Fruit fly (Drosophila melanogaster) whole organism, prepupa: ENCODE results near the gene CG8560.

Experiments used
- Blimp-1 ChIP-seq: fragments of 200-800 bp; sonication (Bioruptor generic); optimal IDR thresholded peaks from 3 replicates; lab custom pipeline; 2017; ENCODE audit warnings: missing biosample characterization, missing genetic modification characterization, mild to moderate bottlenecking, moderate library complexity, missing genetic modification reagents
- CG10631 ChIP-seq: fragments of 200-800 bp; sonication (Bioruptor generic); optimal IDR thresholded peaks from 2 replicates; lab custom pipeline; 2016; ENCODE audit warnings: missing biosample characterization, missing genetic modification characterization
- CG15336 ChIP-seq: fragments of 200-800 bp; sonication (Bioruptor generic); IDR thresholded peaks from 2 replicates; pipeline ENCODE4 v1.3.6; 2022; ENCODE audit warnings: missing biosample characterization, missing genetic modification characterization
- CG31627 ChIP-seq: fragments of 200-800 bp; sonication (Bioruptor generic); optimal IDR thresholded peaks from 3 replicates; lab custom pipeline; 2016; ENCODE audit warnings: missing biosample characterization, missing genetic modification characterization
- CG3919 ChIP-seq: fragments of 200-800 bp; sonication (Bioruptor generic); optimal IDR thresholded peaks from 3 replicates; lab custom pipeline; 2016; ENCODE audit warnings: missing biosample characterization, missing genetic modification characterization
- CG6792 ChIP-seq: fragments of 200-800 bp; sonication (Bioruptor generic); optimal IDR thresholded peaks from 3 replicates; lab custom pipeline; 2016; ENCODE audit warnings: missing biosample characterization, missing genetic modification characterization
- CG6854 ChIP-seq: fragments of 200-800 bp; sonication (Bioruptor generic); optimal IDR thresholded peaks from 2 replicates; lab custom pipeline; 2017; ENCODE audit warnings: missing biosample characterization, mild to moderate bottlenecking, missing genetic modification characterization
- CG7368 ChIP-seq: fragments of 200-800 bp; sonication (Bioruptor generic); optimal IDR thresholded peaks from 3 replicates; lab custom pipeline; 2016; ENCODE audit warnings: missing biosample characterization, missing genetic modification characterization
- CG8319 ChIP-seq: fragments of 200-800 bp; sonication (Bioruptor generic); optimal IDR thresholded peaks from 3 replicates; lab custom pipeline; 2016; ENCODE audit warnings: missing biosample characterization, missing genetic modification characterization
- CG8632 ChIP-seq: fragments of 200-800 bp; sonication (Bioruptor generic); optimal IDR thresholded peaks from 3 replicates; lab custom pipeline; 2016; ENCODE audit warnings: missing biosample characterization, missing genetic modification characterization
- Eip75B ChIP-seq: fragments of 200-800 bp; sonication (Bioruptor generic); optimal IDR thresholded peaks from 3 replicates; lab custom pipeline; 2016; ENCODE audit warnings: missing biosample characterization, missing genetic modification characterization
- Eip78C ChIP-seq: fragments of 200-800 bp; sonication (Bioruptor generic); peaks from one replicate; lab custom pipeline; 2016; ENCODE audit warnings: missing biosample characterization, missing genetic modification characterization
- Ets21C ChIP-seq: fragments of 200-800 bp; sonication (Bioruptor generic); optimal IDR thresholded peaks from 3 replicates; lab custom pipeline; 2016; ENCODE audit warnings: missing biosample characterization, missing genetic modification characterization
- Ets96B ChIP-seq: fragments of 200-800 bp; optimal IDR thresholded peaks from 2 replicates; lab custom pipeline; 2019; ENCODE audit warnings: missing biosample characterization, mild to moderate bottlenecking, missing genetic modification characterization, moderate library complexity
- Gug ChIP-seq: fragments of 200-800 bp; sonication (Bioruptor generic); IDR thresholded peaks from 2 replicates; pipeline ENCODE4 v1.3.6; 2022; ENCODE audit warnings: missing biosample characterization, missing genetic modification characterization
- Hr39 ChIP-seq: fragments of 200-800 bp; sonication (Bioruptor generic); optimal IDR thresholded peaks from 2 replicates; lab custom pipeline; 2016; ENCODE audit warnings: missing biosample characterization, missing genetic modification characterization
- Hr4 ChIP-seq: fragments of 200-800 bp; sonication (Bioruptor generic); optimal IDR thresholded peaks from 3 replicates; lab custom pipeline; 2016; ENCODE audit warnings: missing biosample characterization, missing genetic modification characterization
- Lpt ChIP-seq: fragments of 200-800 bp; sonication (Bioruptor generic); optimal IDR thresholded peaks from 3 replicates; lab custom pipeline; 2016; ENCODE audit warnings: missing biosample characterization, missing genetic modification characterization
- Met ChIP-seq: fragments of 200-800 bp; sonication (Bioruptor generic); optimal IDR thresholded peaks from 3 replicates; lab custom pipeline; 2016; ENCODE audit warnings: missing biosample characterization, missing genetic modification characterization
- Smox ChIP-seq: fragments of 200-800 bp; sonication (Bioruptor generic); optimal IDR thresholded peaks from 3 replicates; lab custom pipeline; 2016; ENCODE audit warnings: missing biosample characterization, missing genetic modification characterization
- Sox102F ChIP-seq: fragments of 200-800 bp; sonication (Bioruptor generic); optimal IDR thresholded peaks from 2 replicates; lab custom pipeline; 2016; ENCODE audit warnings: missing biosample characterization, mild to moderate bottlenecking, missing genetic modification characterization
- Sox14 ChIP-seq: fragments of 200-800 bp; sonication (Bioruptor generic); optimal IDR thresholded peaks from 3 replicates; lab custom pipeline; 2016; ENCODE audit warnings: missing biosample characterization, missing genetic modification characterization
- Sox15 ChIP-seq: fragments of 200-800 bp; sonication (Bioruptor generic); optimal IDR thresholded peaks from 3 replicates; lab custom pipeline; 2016; ENCODE audit warnings: missing biosample characterization, missing genetic modification characterization
- cyc ChIP-seq: fragments of 200-800 bp; sonication (Bioruptor generic); optimal IDR thresholded peaks from 3 replicates; lab custom pipeline; 2016; ENCODE audit warnings: missing biosample characterization, missing genetic modification characterization
- eg ChIP-seq: fragments of 200-800 bp; sonication (Bioruptor generic); IDR thresholded peaks from 3 replicates; pipeline ENCODE4 v1.3.6; 2022; ENCODE audit warnings: missing biosample characterization, missing genetic modification characterization
- esn ChIP-seq: fragments of 200-800 bp; sonication (Bioruptor generic); optimal IDR thresholded peaks from 2 replicates; lab custom pipeline; 2016; ENCODE audit warnings: missing biosample characterization, mild to moderate bottlenecking, missing genetic modification characterization, moderate library complexity
- fd85E ChIP-seq: fragments of 200-800 bp; sonication (Bioruptor generic); optimal IDR thresholded peaks from 3 replicates; lab custom pipeline; 2016; ENCODE audit warnings: missing biosample characterization, missing genetic modification characterization
- lz ChIP-seq: fragments of 200-800 bp; sonication (Bioruptor generic); optimal IDR thresholded peaks from 3 replicates; lab custom pipeline; 2016; ENCODE audit warnings: missing biosample characterization, missing genetic modification characterization
- net ChIP-seq: fragments of 200-800 bp; sonication (Bioruptor generic); optimal IDR thresholded peaks from 3 replicates; lab custom pipeline; 2016; ENCODE audit warnings: missing biosample characterization, missing genetic modification characterization
- pdm3 ChIP-seq: fragments of 200-800 bp; sonication (Bioruptor generic); optimal IDR thresholded peaks from 3 replicates; lab custom pipeline; 2016; ENCODE audit warnings: missing biosample characterization, missing genetic modification characterization
- salr ChIP-seq, 2 experiments: fragments of 200-800 bp; sonication (Bioruptor generic); optimal IDR thresholded peaks; 3 replicates each; lab custom pipeline; 2016 to 2018; ENCODE audit warnings: missing biosample characterization in 2 of 2, missing genetic modification characterization in 2 of 2, mild to moderate bottlenecking in 1 of 2
- ss ChIP-seq, 2 experiments: fragments of 200-800 bp; sonication (Bioruptor generic); optimal IDR thresholded peaks; 2 replicates in 1 of 2; 3 replicates in 1 of 2; lab custom pipeline; 2017 to 2018; ENCODE audit warnings: mild to moderate bottlenecking in 2 of 2, missing biosample characterization in 2 of 2, missing genetic modification characterization in 2 of 2, moderate library complexity in 1 of 2
- svp ChIP-seq: fragments of 200-800 bp; sonication (Bioruptor generic); peaks from one replicate; lab custom pipeline; 2016; ENCODE audit warnings: missing biosample characterization, missing genetic modification characterization
- topi ChIP-seq: fragments of 200-800 bp; sonication (Bioruptor generic); optimal IDR thresholded peaks from 3 replicates; lab custom pipeline; 2016; ENCODE audit warnings: missing biosample characterization, missing genetic modification characterization
- vri ChIP-seq: fragments of 200-800 bp; sonication (Bioruptor generic); optimal IDR thresholded peaks from 3 replicates; lab custom pipeline; 2016; ENCODE audit warnings: missing biosample characterization, mild to moderate bottlenecking, missing genetic modification characterization

The CG8560 gene

dm6 chr3L:7381359-7381976 is 22.5 kb downstream of the CG8560 start, which contains the start of the genes SMSr and smid (continued):
- peak; percentile 53 for TF ChIP-seq Ets96B
- no peak for TF ChIP-seq Met (GFP tag; lab: Kevin White, UChicago)
- peak; percentile 77 for TF ChIP-seq Sox14 (GFP tag; lab: Kevin White, UChicago)
- peak; percentile 46 for TF ChIP-seq Lpt (GFP tag; lab: Kevin White, UChicago)
- TF ChIP-seq Sox102F (GFP tag; lab: Kevin White, UChicago), result peak; percentile 50
- peak; percentile 65 for TF ChIP-seq topi
- no peak for TF ChIP-seq Smox (GFP tag; lab: Kevin White, UChicago)
- TF ChIP-seq CG8632 (GFP tag; lab: Kevin White, UChicago), result no peak
- peak; percentile 58 for TF ChIP-seq CG3919 (GFP tag; lab: Kevin White, UChicago)
- peak; percentile 19 for TF ChIP-seq net (GFP tag; lab: Kevin White, UChicago)
- TF ChIP-seq CG10631 (GFP tag; lab: Kevin White, UChicago), result peak; percentile 55
- TF ChIP-seq CG31627 (GFP tag; lab: Kevin White, UChicago), result peak; percentile 70
- TF ChIP-seq Sox15, result peak; percentile 53
- peak; percentile 79 for TF ChIP-seq Eip78C (GFP tag; lab: Kevin White, UChicago)
- peak in 1 of 2 experiments; percentile 4 for TF ChIP-seq ss (GFP tag; optimal IDR thresholded peaks at IDR 0.05; lab: Kevin White, UChicago)
- peak; percentile 71 for TF ChIP-seq Hr4 (GFP tag; lab: Kevin White, UChicago)
- no peak for TF ChIP-seq vri (GFP tag; lab: Kevin White, UChicago)
- TF ChIP-seq Eip75B (GFP tag; lab: Kevin White, UChicago), result peak; percentile 61
- TF ChIP-seq lz, result peak; percentile 71
- peak; percentile 44 for TF ChIP-seq CG6854
- peak; percentile 57; the same call in 1 of the 2 replicates for TF ChIP-seq Gug (GFP tag; lab: Robert Waterston, UW)
- TF ChIP-seq CG8319 (GFP tag; lab: Kevin White, UChicago), result peak; percentile 7

DNA sequence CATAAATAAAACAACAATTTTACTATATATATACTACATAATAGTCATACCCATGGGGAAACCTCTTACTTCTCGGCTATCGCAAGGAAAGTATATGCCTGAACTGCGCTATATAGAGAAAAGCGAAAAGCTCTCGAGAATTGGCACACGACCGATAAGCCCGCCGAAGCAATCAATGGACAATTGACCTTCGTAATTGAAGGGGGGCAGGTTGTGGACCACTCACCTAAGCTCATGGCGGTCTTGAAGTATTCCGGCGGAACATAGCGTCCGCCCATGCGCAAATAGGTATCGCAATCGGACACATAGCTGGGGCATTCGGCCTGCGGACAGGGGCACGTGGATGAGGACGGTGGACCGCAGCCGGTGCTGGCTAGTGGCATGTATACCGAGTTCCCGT is 23.6 kb downstream of the CG8560 start:
- TF ChIP-seq svp (peak; percentile 97), CG15336 (GFP tag; lab: Robert Waterston, UW) (no peak)

dm6 chr3L:7376830-7377229 is 27.2 kb downstream of the CG8560 start:
- TF ChIP-seq salr (GFP tag; optimal IDR thresholded peaks at IDR 0.05; lab: Kevin White, UChicago), result no peak
- TF ChIP-seq CG7368 (GFP tag; lab: Kevin White, UChicago), result no peak
- no peak for TF ChIP-seq fd85E
- no peak for TF ChIP-seq Hr39
- TF ChIP-seq Blimp-1 (GFP tag; lab: Kevin White, UChicago), result no peak
- TF ChIP-seq vri (GFP tag; lab: Kevin White, UChicago), result no peak
- TF ChIP-seq esn (GFP tag; lab: Kevin White, UChicago), result no peak
- TF ChIP-seq cyc, result no peak
- TF ChIP-seq CG6792 (GFP tag; lab: Kevin White, UChicago), result no peak
- TF ChIP-seq eg (GFP tag; lab: Robert Waterston, UW), result no peak
- TF ChIP-seq CG15336 (GFP tag; lab: Robert Waterston, UW), result no peak
- TF ChIP-seq Met (GFP tag; lab: Kevin White, UChicago), result no peak
- TF ChIP-seq pdm3 (GFP tag; lab: Kevin White, UChicago), result no peak
- TF ChIP-seq, all 60 proteins: peak for 0

- TF ChIP-seq svp (peak; percentile 6), Ets21C (no peak), CG31627 (GFP tag; lab: Kevin White, UChicago) (no peak), vri (GFP tag; lab: Kevin White, UChicago) (peak; percentile 15)
Measured at dm6 chr3L:7376151-7376550, 27.8 kb downstream of the CG8560 start.
